Worm (Caenorhabditis elegans): Measurements from ENCODE around the gene F57G12.1.

Gene F57G12.1

ce11 chrX:12171631-12172348, at the start of gene F57G12.1:
Gene F57G12.1 (minus strand): TSS chrX:12171681.
- TF ChIP-seq skn-1 (tag; optimal IDR thresholded peaks at IDR 0.05), result no peak
- TF ChIP-seq nhr-21 (tag; optimal IDR thresholded peaks at IDR 0.05), result peak; percentile 36
- no peak for TF ChIP-seq unc-39 (tag; optimal IDR thresholded peaks at IDR 0.05)
- peak; percentile 84 for TF ChIP-seq lin-11 (tag; optimal IDR thresholded peaks at IDR 0.05)
- TF ChIP-seq nhr-12 (tag; optimal IDR thresholded peaks at IDR 0.05), result no peak
- TF ChIP-seq snpc-4 (tag; optimal IDR thresholded peaks at IDR 0.05), result peak; percentile 60
- TF ChIP-seq ceh-82 (tag; optimal IDR thresholded peaks at IDR 0.05), result no peak
- peak; percentile 99 for TF ChIP-seq nhr-129 (tag; optimal IDR thresholded peaks at IDR 0.05)
- peak; percentile 36 for TF ChIP-seq elt-1 (tag; optimal IDR thresholded peaks at IDR 0.05)
- no peak for TF ChIP-seq elt-3 (tag; optimal IDR thresholded peaks at IDR 0.05)
- TF ChIP-seq aly-2 (tag; optimal IDR thresholded peaks at IDR 0.05), result no peak
- peak; percentile 22 for TF ChIP-seq sma-3 (GFP tag; optimal IDR thresholded peaks at IDR 0.05)
- peak; percentile 60 to 81 for TF ChIP-seq mdl-1 (tag; optimal IDR thresholded peaks at IDR 0.05)
- peak; percentile 87 for TF ChIP-seq unc-55 (GFP tag; optimal IDR thresholded peaks at IDR 0.05)
- TF ChIP-seq nhr-6 (tag; optimal IDR thresholded peaks at IDR 0.05), result peak; percentile 48
- peak; percentile 86 for TF ChIP-seq nhr-25 (tag; optimal IDR thresholded peaks at IDR 0.05)
- TF ChIP-seq R02D3.7 (tag; optimal IDR thresholded peaks at IDR 0.05), result no peak
- TF ChIP-seq ztf-1 (GFP tag; conservative IDR thresholded peaks at IDR 0.05), result no peak
- TF ChIP-seq ama-1 (optimal IDR thresholded peaks at IDR 0.05), result peak; percentile 54
- TF ChIP-seq F13H6.1 (tag; optimal IDR thresholded peaks at IDR 0.05), result peak; percentile 87
- peak; percentile 57 for TF ChIP-seq sem-4 (tag; optimal IDR thresholded peaks at IDR 0.05)
- no peak for TF ChIP-seq mbf-1 (tag; optimal IDR thresholded peaks at IDR 0.05)
- TF ChIP-seq dmd-4 (tag; optimal IDR thresholded peaks at IDR 0.05), result no peak
- TF ChIP-seq nhr-10 (tag; optimal IDR thresholded peaks at IDR 0.05), result no peak
- no peak for TF ChIP-seq nhr-77 (tag; optimal IDR thresholded peaks at IDR 0.05)
- TF ChIP-seq nhr-11 (tag; optimal IDR thresholded peaks at IDR 0.05), result no peak
- TF ChIP-seq egl-27 (tag; optimal IDR thresholded peaks at IDR 0.05), result peak; percentile 79
- peak; percentile 79 for TF ChIP-seq C34F6.9 (tag; optimal IDR thresholded peaks at IDR 0.05)
- TF ChIP-seq zag-1 (tag; optimal IDR thresholded peaks at IDR 0.05), result peak; percentile 65
- TF ChIP-seq sma-9 (GFP tag; optimal IDR thresholded peaks at IDR 0.05), result peak; percentile 94
- peak; percentile 27 for TF ChIP-seq sma-9 (tag; optimal IDR thresholded peaks at IDR 0.05)
- TF ChIP-seq blmp-1 (tag; optimal IDR thresholded peaks at IDR 0.05; ENCODE audit: insufficient read depth), result peak; percentile 23
- peak; percentile 71 for TF ChIP-seq lin-13 (GFP tag; optimal IDR thresholded peaks at IDR 0.05)
- TF ChIP-seq alr-1 (tag; optimal IDR thresholded peaks at IDR 0.05), result no peak
- no peak for TF ChIP-seq ztf-11 (tag; optimal IDR thresholded peaks at IDR 0.05)
- no peak for TF ChIP-seq unc-62 (GFP tag; optimal IDR thresholded peaks at IDR 0.05)
- no peak for TF ChIP-seq nhr-237 (tag; optimal IDR thresholded peaks at IDR 0.05)
- peak; percentile 51 for TF ChIP-seq gmeb-1 (tag; optimal IDR thresholded peaks at IDR 0.05)
- peak; percentile 18 for TF ChIP-seq peb-1 (tag; optimal IDR thresholded peaks at IDR 0.05)
- TF ChIP-seq mab-5 (tag; optimal IDR thresholded peaks at IDR 0.05), result peak; percentile 69
- peak; percentile 48 to 74 for TF ChIP-seq lsy-2 (tag; optimal IDR thresholded peaks at IDR 0.05)
- TF ChIP-seq Y55F3AM.14 (GFP tag; optimal IDR thresholded peaks at IDR 0.05), result peak; percentile 51
- no peak for TF ChIP-seq lin-39 (tag; optimal IDR thresholded peaks at IDR 0.05)
- no peak for TF ChIP-seq ZK546.5 (tag; optimal IDR thresholded peaks at IDR 0.05)
- TF ChIP-seq nhr-23 (tag; optimal IDR thresholded peaks at IDR 0.05), result no peak
- peak; percentile 90 for TF ChIP-seq crh-2 (tag; optimal IDR thresholded peaks at IDR 0.05)
- TF ChIP-seq fos-1 (tag; optimal IDR thresholded peaks at IDR 0.05), result peak; percentile 67
- TF ChIP-seq ztf-4 (tag; optimal IDR thresholded peaks at IDR 0.05), result peak; percentile 52
- TF ChIP-seq ceh-16 (tag; optimal IDR thresholded peaks at IDR 0.05), result peak; percentile 64
